Fruit fly (Drosophila melanogaster) whole organism, wandering third instar larva: ENCODE results near the gene Sarm.
A peak's percentile ranks its signal among the peaks of the same experiment; 100 is the strongest.

ENCODE experiments used
- CG32264 ChIP-seq: fragments of 200-800 bp; sonication (Bioruptor generic); optimal IDR thresholded peaks from 2 replicates; lab custom pipeline; 2016; ENCODE audit warnings: missing biosample characterization, missing genetic modification characterization
- Dfd ChIP-seq: fragments of >200 bp; optimal IDR thresholded peaks from 2 replicates; lab custom pipeline; 2017; ENCODE audit warnings: missing biosample characterization, missing genetic modification characterization
- Hnf4 ChIP-seq: fragments of 200-800 bp; sonication (Bioruptor generic); optimal IDR thresholded peaks from 2 replicates; lab custom pipeline; 2016; ENCODE audit warnings: missing biosample characterization, mild to moderate bottlenecking, missing genetic modification characterization
- Hr78 ChIP-seq: fragments of >200 bp; optimal IDR thresholded peaks from 2 replicates; lab custom pipeline; 2017; ENCODE audit warnings: missing biosample characterization, missing genetic modification characterization
- Hr83 ChIP-seq: fragments of 200-300 bp; sonication (Bioruptor generic); optimal IDR thresholded peaks from 2 replicates; lab custom pipeline; 2016; ENCODE audit warnings: missing biosample characterization, mild to moderate bottlenecking, missing genetic modification characterization, moderate library complexity; ENCODE audit not compliant: poor library complexity, severe bottlenecking
- Jra ChIP-seq: sonication (Bioruptor generic); optimal IDR thresholded peaks from 2 replicates; lab custom pipeline; 2016; ENCODE audit warnings: missing biosample characterization, missing genetic modification characterization
- dsf ChIP-seq: sonication (Bioruptor generic); optimal IDR thresholded peaks from 2 replicates; lab custom pipeline; 2016; ENCODE audit warnings: missing biosample characterization, missing genetic modification characterization, borderline replicate concordance
- ey ChIP-seq: fragments of 200-800 bp; sonication (Bioruptor generic); optimal IDR thresholded peaks from 2 replicates; lab custom pipeline; 2016; ENCODE audit warnings: missing biosample characterization, missing genetic modification characterization
- h ChIP-seq: fragments of 200-800 bp; sonication (Bioruptor generic); optimal IDR thresholded peaks from 3 replicates; lab custom pipeline; 2016; ENCODE audit warnings: missing biosample characterization, mild to moderate bottlenecking, missing genetic modification characterization
- jim ChIP-seq: fragments of 175-275, 200-325 bp; sonication (Bioruptor generic); optimal IDR thresholded peaks from 2 replicates; lab custom pipeline; 2016; ENCODE audit warnings: missing biosample characterization, mild to moderate bottlenecking, missing genetic modification characterization
- lola ChIP-seq: fragments of >200 bp; optimal IDR thresholded peaks from 2 replicates; lab custom pipeline; 2017; ENCODE audit warnings: missing biosample characterization, missing genetic modification characterization
- pan ChIP-seq: fragments of >200 bp; optimal IDR thresholded peaks from 2 replicates; lab custom pipeline; 2017
- psq ChIP-seq: fragments of 200-800 bp; sonication (Bioruptor generic); optimal IDR thresholded peaks from 3 replicates; lab custom pipeline; 2017; ENCODE audit warnings: missing biosample characterization, mild to moderate bottlenecking, missing genetic modification characterization, moderate library complexity
- tai ChIP-seq: sonication (Bioruptor generic); optimal IDR thresholded peaks from 2 replicates; lab custom pipeline; 2016; ENCODE audit warnings: missing biosample characterization, missing genetic modification characterization

DNA sequence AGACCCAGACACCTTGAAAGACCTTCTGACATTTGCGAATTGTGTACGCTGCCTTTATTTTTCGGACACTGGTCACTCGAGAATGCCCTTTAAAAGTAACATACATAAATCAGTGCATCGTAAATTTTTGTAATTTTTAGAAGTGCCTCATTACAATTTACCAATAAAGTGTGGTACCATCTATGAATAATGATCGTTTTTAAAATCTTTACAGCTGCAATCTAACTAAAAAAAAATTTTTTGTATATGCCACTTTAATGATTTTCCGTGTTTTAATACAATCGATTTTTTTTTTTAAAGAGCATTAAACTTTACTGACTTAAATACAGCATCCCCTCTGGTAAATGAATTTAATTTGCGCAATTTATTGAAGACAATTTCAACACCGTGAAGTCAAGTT is 93.4 kb downstream of the Sarm start:
- peak; percentile 12 for TF ChIP-seq CG32264 (GFP tag; lab: Kevin White, UChicago)
- peak; percentile 72 for TF ChIP-seq ey (GFP tag; lab: Kevin White, UChicago)
- TF ChIP-seq tai (GFP tag; lab: Kevin White, UChicago): peak; percentile 41
- TF ChIP-seq h (GFP tag; lab: Kevin White, UChicago): peak; percentile 79
- TF ChIP-seq psq (GFP tag; lab: Kevin White, UChicago): peak; percentile 52
- no peak for TF ChIP-seq Hr78 (GFP tag; lab: Kevin White, UChicago)
- TF ChIP-seq Jra (GFP tag; lab: Kevin White, UChicago): peak; percentile 5
- TF ChIP-seq jim (GFP tag; lab: Kevin White, UChicago): no peak
- TF ChIP-seq Dfd (GFP tag; lab: Kevin White, UChicago): no peak
- TF ChIP-seq Hnf4 (GFP tag; lab: Kevin White, UChicago): no peak
- no peak for TF ChIP-seq lola (GFP tag; lab: Kevin White, UChicago)
- TF ChIP-seq dsf (GFP tag; lab: Kevin White, UChicago): no peak
- no peak for TF ChIP-seq pan (lab: Kevin White, UChicago)
- no peak for TF ChIP-seq Hr83
